Worm (Caenorhabditis elegans): ENCODE measurements around the gene nyn-1.
A peak's percentile ranks its signal among the peaks of the same experiment; 100 is the strongest.

Gene nyn-1

ce11 chrIV:13707894-13708293, 21.1 kb upstream of the nyn-1 start (continued):
- TF ChIP-seq nhr-90 (tag; optimal IDR thresholded peaks at IDR 0.05): no peak

- TF ChIP-seq F22D6.2 (tag; optimal IDR thresholded peaks at IDR 0.05): no peak
- TF ChIP-seq ztf-3 (GFP tag; optimal IDR thresholded peaks at IDR 0.05): no peak
- TF ChIP-seq hmg-20 (GFP tag; IDR thresholded peaks at IDR 0.05): no peak
- no peak for TF ChIP-seq unc-130 (GFP tag; optimal IDR thresholded peaks at IDR 0.05)
- no peak for TF ChIP-seq cebp-1 (GFP tag; IDR thresholded peaks at IDR 0.05)
- TF ChIP-seq cebp-1 (tag; optimal IDR thresholded peaks at IDR 0.05): no peak
- no peak for TF ChIP-seq ama-1 (optimal IDR thresholded peaks at IDR 0.05)
- TF ChIP-seq ama-1 (GFP tag; optimal IDR thresholded peaks at IDR 0.05): no peak
- peak; percentile 94 for TF ChIP-seq unc-62 (GFP tag; optimal IDR thresholded peaks at IDR 0.05)
- TF ChIP-seq ztf-18 (tag; optimal IDR thresholded peaks at IDR 0.05): no peak
These were observed 17.1 kb upstream of the nyn-1 start, which contains the start of gene tlp-1 for ce11 chrIV:13703828-13704425. TSS of gene tlp-1 (minus strand) at chrIV:13704082.

- TF ChIP-seq repo-1 (tag; optimal IDR thresholded peaks at IDR 0.05): no peak
- no peak for TF ChIP-seq snpc-1.1 (tag; optimal IDR thresholded peaks at IDR 0.05; ENCODE audit: insufficient read depth)
- TF ChIP-seq hsf-1 (GFP tag; IDR thresholded peaks at IDR 0.05): no peak
- no peak for TF ChIP-seq C17E4.6 (GFP tag; IDR thresholded peaks at IDR 0.05)
- TF ChIP-seq let-607 (tag; optimal IDR thresholded peaks at IDR 0.05): no peak
- TF ChIP-seq ztf-28 (GFP tag; IDR thresholded peaks at IDR 0.05): no peak
- no peak for TF ChIP-seq Y79H2A.3 (GFP tag; conservative IDR thresholded peaks at IDR 0.05)
- no peak for TF ChIP-seq egl-18 (GFP tag; IDR thresholded peaks at IDR 0.05)
- no peak for TF ChIP-seq C06A6.2 (GFP tag; conservative IDR thresholded peaks at IDR 0.05)
- no peak for TF ChIP-seq ztf-25 (GFP tag; IDR thresholded peaks at IDR 0.05)
- no peak for TF ChIP-seq ekl-4 (GFP tag; IDR thresholded peaks at IDR 0.05)
- TF ChIP-seq madf-6 (GFP tag; IDR thresholded peaks at IDR 0.05): no peak
- no peak for TF ChIP-seq madf-10 (tag; optimal IDR thresholded peaks at IDR 0.05)
- no peak for TF ChIP-seq Y95B8A.8 (GFP tag; IDR thresholded peaks at IDR 0.05)
- no peak for TF ChIP-seq ztf-26 (tag; optimal IDR thresholded peaks at IDR 0.05)
These were observed 15.9 kb upstream of the nyn-1 start for ce11 chrIV:13702681-13703080.

ce11 chrIV:13701472-13701871, 14.7 kb upstream of the nyn-1 start:
- peak; percentile 79 for TF ChIP-seq B0261.1 (tag; optimal IDR thresholded peaks at IDR 0.05)
- 0 out of 2 replicates have a peak, but pooled peaks have one; percentile 17 for TF ChIP-seq ztf-6 (GFP tag; IDR thresholded peaks at IDR 0.05)
- 0 out of 2 replicates have a peak, but pooled peaks have one; percentile 14 for TF ChIP-seq Y56A3A.18 (GFP tag; IDR thresholded peaks at IDR 0.05)
- 0 out of 2 replicates have a peak, but pooled peaks have one; percentile 28 for TF ChIP-seq lir-1 (GFP tag; conservative IDR thresholded peaks at IDR 0.05)
- TF ChIP-seq him-1 (tag; optimal IDR thresholded peaks at IDR 0.05): peak; percentile 66
- no peak for TF ChIP-seq egrh-3 (GFP tag; IDR thresholded peaks at IDR 0.05)
- TF ChIP-seq cebp-1 (GFP tag; IDR thresholded peaks at IDR 0.05): 0 out of 2 replicates have a peak, but pooled peaks have one; percentile 18
- TF ChIP-seq cebp-1 (tag; optimal IDR thresholded peaks at IDR 0.05): peak; percentile 26
- no peak for TF ChIP-seq madf-3 (GFP tag; IDR thresholded peaks at IDR 0.05)
- TF ChIP-seq atf-7 (tag; optimal IDR thresholded peaks at IDR 0.05): no peak
- TF ChIP-seq tbx-9 (tag; optimal IDR thresholded peaks at IDR 0.05; ENCODE audit: borderline replicate concordance): no peak
- no peak for TF ChIP-seq B0019.2 (GFP tag; conservative IDR thresholded peaks at IDR 0.05)
- no peak for TF ChIP-seq B0035.1 (tag; optimal IDR thresholded peaks at IDR 0.05)
- no peak for TF ChIP-seq hlh-12 (tag; optimal IDR thresholded peaks at IDR 0.05)
- TF ChIP-seq unc-130 (GFP tag; optimal IDR thresholded peaks at IDR 0.05): no peak
- TF ChIP-seq efl-1 (GFP tag; optimal IDR thresholded peaks at IDR 0.05): peak; percentile 2
- peak; percentile 9 for TF ChIP-seq mxl-1 (tag; optimal IDR thresholded peaks at IDR 0.05)
- peak; percentile 7 for TF ChIP-seq mes-4 (tag; optimal IDR thresholded peaks at IDR 0.05)
- TF ChIP-seq nfyb-1 (GFP tag; IDR thresholded peaks at IDR 0.05): no peak
- no peak for TF ChIP-seq zfh-2 (GFP tag; conservative IDR thresholded peaks at IDR 0.05)
- TF ChIP-seq chd-7 (tag; optimal IDR thresholded peaks at IDR 0.05): peak; percentile 64
- TF ChIP-seq ztf-18 (tag; optimal IDR thresholded peaks at IDR 0.05): peak; percentile 81
- TF ChIP-seq egl-44 (GFP tag; IDR thresholded peaks at IDR 0.05): no peak
